Worm (Caenorhabditis elegans) whole organism, L2 larva: Measurements from ENCODE around the gene F55B11.6.
A peak's percentile ranks its signal among the peaks of the same experiment; 100 is the strongest.

Experiments used
- C34F6.9 ChIP-seq: fragments of 150-350 bp; optimal IDR thresholded peaks from 2 replicates; lab custom pipeline; 2014; ENCODE audit warnings: missing biosample characterization, missing genetic modification characterization
- ZK546.5 ChIP-seq: sonication (generic microtip); optimal IDR thresholded peaks from 2 replicates; lab custom pipeline; 2017; ENCODE audit warnings: missing biosample characterization, missing genetic modification characterization
- aly-2 ChIP-seq: fragments of 150-350 bp; optimal IDR thresholded peaks from 2 replicates; lab custom pipeline; 2014; ENCODE audit warnings: missing biosample characterization, missing genetic modification characterization
- ama-1 ChIP-seq: fragments of 150-350 bp; optimal IDR thresholded peaks from 2 replicates; lab custom pipeline; 2018; ENCODE audit warnings: inconsistent platforms
- fos-1 ChIP-seq: fragments of 150-350 bp; optimal IDR thresholded peaks from 2 replicates; lab custom pipeline; 2014; ENCODE audit warnings: missing biosample characterization, missing genetic modification characterization
- lin-13 ChIP-seq: fragments of 150-350 bp; optimal IDR thresholded peaks from 2 replicates; lab custom pipeline; 2014; ENCODE audit warnings: missing biosample characterization, missing genetic modification reagents, missing genetic modification characterization
- nhr-11 ChIP-seq: fragments of 150-350 bp; optimal IDR thresholded peaks from 2 replicates; lab custom pipeline; 2014; ENCODE audit warnings: missing biosample characterization, missing genetic modification characterization
- nhr-129 ChIP-seq: fragments of 150-350 bp; optimal IDR thresholded peaks from 2 replicates; lab custom pipeline; 2014; ENCODE audit warnings: missing biosample characterization, missing genetic modification characterization
- nhr-77 ChIP-seq: fragments of 150-350 bp; optimal IDR thresholded peaks from 2 replicates; lab custom pipeline; 2014; ENCODE audit warnings: missing biosample characterization, missing genetic modification characterization
- skn-1 ChIP-seq: sonication (generic microtip); optimal IDR thresholded peaks from 2 replicates; lab custom pipeline; 2017; ENCODE audit warnings: missing biosample characterization, missing genetic modification characterization
- zag-1 ChIP-seq: fragments of 150-350 bp; optimal IDR thresholded peaks from 2 replicates; lab custom pipeline; 2014; ENCODE audit warnings: missing biosample characterization, missing genetic modification characterization

DNA sequence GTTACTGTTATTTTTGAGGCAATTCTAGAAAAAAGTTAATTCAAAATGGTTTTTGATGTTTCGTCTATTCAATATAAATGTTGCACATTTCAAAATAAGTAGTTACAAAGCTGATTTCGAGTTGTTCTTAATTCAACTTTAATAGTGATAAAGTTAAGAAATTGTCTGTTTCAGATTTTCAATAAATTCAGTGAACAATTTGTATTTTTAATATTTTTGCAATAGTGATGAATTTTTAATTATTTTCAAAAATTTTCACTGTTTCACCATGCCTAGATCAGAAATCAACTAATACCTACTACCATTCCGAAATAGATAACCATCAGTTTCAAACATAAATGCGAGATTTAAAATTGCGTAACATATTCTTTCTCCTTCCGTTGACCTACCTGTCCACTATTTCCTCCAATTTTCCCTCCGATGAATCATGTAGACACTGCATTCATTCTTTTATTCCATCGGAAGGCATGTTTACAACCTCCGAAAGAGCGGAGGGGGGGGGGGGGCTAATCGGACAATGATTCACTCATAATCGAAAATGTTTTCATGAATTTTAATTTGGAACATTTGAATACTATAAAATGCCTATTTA is 26.9 kb downstream of the F55B11.6 start:
- TF ChIP-seq nhr-129 (tag; lab: Kevin White, UChicago), result peak; percentile 14
- TF ChIP-seq nhr-77 (tag; lab: Kevin White, UChicago), result no peak
- TF ChIP-seq lin-13, result no peak
- no peak for TF ChIP-seq skn-1 (tag; lab: Kevin White, UChicago)
- no peak for TF ChIP-seq nhr-11 (tag; lab: Kevin White, UChicago)
- no peak for TF ChIP-seq aly-2 (tag; lab: Kevin White, UChicago)
- no peak for TF ChIP-seq ZK546.5
- TF ChIP-seq fos-1 (tag; lab: Kevin White, UChicago), result no peak
- TF ChIP-seq C34F6.9, result no peak
- TF ChIP-seq zag-1 (tag; lab: Kevin White, UChicago), result no peak
- no peak for TF ChIP-seq ama-1
